Fruit fly (Drosophila melanogaster): ENCODE data around the gene CG43401.

dm6 chr2L:1412691-1413090 lies 15.6 kb upstream of the CG43401 start:
- no peak for TF ChIP-seq brk (GFP tag; optimal IDR thresholded peaks at IDR 0.05)
- no peak for TF ChIP-seq Abd-B (GFP tag; optimal IDR thresholded peaks at IDR 0.05)
- TF ChIP-seq usp (GFP tag; optimal IDR thresholded peaks at IDR 0.05), result no peak
- TF ChIP-seq dl (GFP tag; optimal IDR thresholded peaks at IDR 0.05; ENCODE audit: insufficient read depth in 1 of 2, partially characterized antibody in 2 of 2), result no peak
- no peak for TF ChIP-seq Rel (GFP tag; optimal IDR thresholded peaks at IDR 0.05)
- no peak for TF ChIP-seq Rel (tag; optimal IDR thresholded peaks at IDR 0.05)
- TF ChIP-seq foxo (GFP tag; optimal IDR thresholded peaks at IDR 0.05), result peak in 1 of 2 experiments; percentile 67

Measured in whole organism, wandering third instar larva.